Worm (Caenorhabditis elegans) whole organism, L4 larva: ENCODE measurements around the gene oac-54.

Source experiments
- F44E2.7 ChIP-seq: fragments of 200-800 bp; sonication (Bioruptor generic); IDR thresholded peaks from 2 replicates; pipeline ENCODE4 v2.1.2; 2022; ENCODE audit warnings: missing genetic modification characterization, missing compliant biosample characterization
- T20F7.1 ChIP-seq: fragments of 200-800 bp; sonication (Bioruptor generic); optimal IDR thresholded peaks from 2 replicates; lab custom pipeline; 2018; ENCODE audit warnings: mild to moderate bottlenecking, missing genetic modification characterization, missing compliant biosample characterization
- aha-1 ChIP-seq: fragments of 150-350 bp; peaks from one replicate; lab custom pipeline; 2014; ENCODE audit warnings: missing biosample characterization, missing genetic modification characterization
- ama-1 ChIP-seq: fragments of 150-350 bp; optimal IDR thresholded peaks from 2 replicates; lab custom pipeline; 2014; ENCODE audit warnings: inconsistent platforms, mixed read lengths
- ces-1 ChIP-seq: fragments of 150-350 bp; sonication (generic microtip); optimal IDR thresholded peaks from 4 replicates; lab custom pipeline; 2014; ENCODE audit warnings: missing biosample characterization, missing genetic modification reagents, missing genetic modification characterization
- fkh-10 ChIP-seq: fragments of 150-350 bp; optimal IDR thresholded peaks from 2 replicates; lab custom pipeline; 2014; ENCODE audit warnings: missing biosample characterization, missing genetic modification reagents, missing genetic modification characterization
- lin-15B ChIP-seq: fragments of 150-350 bp; sonication (generic microtip); optimal IDR thresholded peaks from 3 replicates; lab custom pipeline; 2014; ENCODE audit warnings: missing biosample characterization, missing genetic modification characterization
- nhr-25 ChIP-seq: sonication (generic microtip); optimal IDR thresholded peaks from 2 replicates; lab custom pipeline; 2017; ENCODE audit warnings: missing genetic modification characterization, mild to moderate bottlenecking, missing compliant biosample characterization, antibody characterized with exemption, moderate library complexity, borderline replicate concordance; ENCODE audit not compliant: insufficient read depth
- set-16 ChIP-seq: fragments of 200-800 bp; sonication (Bioruptor generic); IDR thresholded peaks from 2 replicates; pipeline ENCODE4 v1.3.6; 2022; ENCODE audit warnings: missing genetic modification reagents, missing genetic modification characterization, missing compliant biosample characterization
- tra-1 ChIP-seq: fragments of 200-800 bp; sonication (Bioruptor generic); IDR thresholded peaks from 2 replicates; pipeline ENCODE4 v1.3.6; 2022; ENCODE audit warnings: missing genetic modification reagents, missing genetic modification characterization, missing compliant biosample characterization
- vab-7 ChIP-seq: fragments of 200-800 bp; sonication (Bioruptor generic); IDR thresholded peaks from 2 replicates; pipeline ENCODE4 v1.3.6; 2022; ENCODE audit warnings: missing genetic modification reagents, missing genetic modification characterization, missing compliant biosample characterization

DNA sequence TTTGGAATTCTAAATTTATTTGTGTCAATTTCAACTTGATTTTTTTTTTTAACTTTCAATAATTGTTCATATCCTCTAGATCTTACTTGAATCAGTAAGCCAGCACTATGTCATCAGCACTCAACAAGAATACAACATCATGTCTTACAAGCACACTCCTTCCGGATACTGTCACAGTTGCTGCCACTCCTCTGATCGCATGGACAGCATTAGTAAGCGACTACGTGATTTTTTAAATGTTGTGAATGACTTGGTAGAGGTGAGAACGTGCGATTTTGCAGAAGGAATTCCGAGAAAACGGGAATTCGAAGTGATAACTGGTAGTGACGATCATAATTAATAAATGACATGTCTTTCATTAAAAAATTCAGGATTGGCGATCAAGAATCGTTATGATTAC lies at the start of gene oac-54:
- TF ChIP-seq ama-1 (lab: Kevin White, UChicago) (no peak), vab-7 (GFP tag; lab: Robert Waterston, UW) (no peak), nhr-25 (tag; lab: Kevin White, UChicago) (no peak), aha-1 (tag; lab: Kevin White, UChicago) (peak; percentile 95), set-16 (GFP tag; lab: Robert Waterston, UW) (no peak), ces-1 (GFP tag; lab: Kevin White, UChicago) (no peak), tra-1 (no peak), fkh-10 (no peak), F44E2.7 (GFP tag; lab: Robert Waterston, UW) (no peak), T20F7.1 (no peak), lin-15B (tag; lab: Kevin White, UChicago) (no peak)
